Worm (Caenorhabditis elegans) whole organism, mixed stage, embryonic: ENCODE measurements around the gene lir-2.

ENCODE experiments used
- M03D4.4 ChIP-seq: sonication (generic microtip); optimal IDR thresholded peaks from 2 replicates; lab custom pipeline; 2017; ENCODE audit warnings: mild to moderate bottlenecking, missing genetic modification characterization, missing compliant biosample characterization
- bed-3 ChIP-seq: fragments of 200-800 bp; sonication (Bioruptor generic); optimal IDR thresholded peaks from 3 replicates; lab custom pipeline; 2018; ENCODE audit warnings: mild to moderate bottlenecking, missing genetic modification characterization, moderate library complexity, missing compliant biosample characterization
- blmp-1 ChIP-seq: fragments of 150-350 bp; optimal IDR thresholded peaks from 2 replicates; lab custom pipeline; 2014; ENCODE audit warnings: missing biosample characterization, missing genetic modification characterization
- ceh-39 ChIP-seq: fragments of 150-350 bp; optimal IDR thresholded peaks from 2 replicates; lab custom pipeline; 2014; ENCODE audit warnings: missing biosample characterization, missing genetic modification characterization
- ceh-43 ChIP-seq: fragments of 200-800 bp; sonication (Bioruptor generic); optimal IDR thresholded peaks from 2 replicates; lab custom pipeline; 2018; ENCODE audit warnings: mild to moderate bottlenecking, missing genetic modification characterization, moderate library complexity, missing compliant biosample characterization
- ceh-83 ChIP-seq: fragments of 200-800 bp; sonication (Bioruptor generic); optimal IDR thresholded peaks from 2 replicates; lab custom pipeline; 2018; ENCODE audit warnings: mild to moderate bottlenecking, missing genetic modification characterization, missing compliant biosample characterization
- ces-1 ChIP-seq: fragments of 150-350 bp; optimal IDR thresholded peaks from 2 replicates; lab custom pipeline; 2014; ENCODE audit warnings: missing biosample characterization, missing genetic modification reagents, missing genetic modification characterization
- cnd-1 ChIP-seq: fragments of 200-800 bp; sonication (Bioruptor generic); optimal IDR thresholded peaks from 2 replicates; lab custom pipeline; 2018; ENCODE audit warnings: mild to moderate bottlenecking, missing genetic modification characterization, missing compliant biosample characterization
- drap-1 ChIP-seq: fragments of 200-800 bp; sonication (Bioruptor generic); optimal IDR thresholded peaks from 3 replicates; lab custom pipeline; 2018; ENCODE audit warnings: mild to moderate bottlenecking, missing genetic modification characterization, missing compliant biosample characterization
- elt-3 ChIP-seq: fragments of 150-350 bp; optimal IDR thresholded peaks from 2 replicates; lab custom pipeline; 2014; ENCODE audit warnings: missing biosample characterization, missing genetic modification characterization
- flh-1 ChIP-seq: fragments of 200-800 bp; sonication (Bioruptor generic); optimal IDR thresholded peaks from 2 replicates; lab custom pipeline; 2018; ENCODE audit warnings: mild to moderate bottlenecking, missing genetic modification characterization, moderate library complexity, missing compliant biosample characterization
- ham-2 ChIP-seq: fragments of 200-800 bp; sonication (Bioruptor generic); optimal IDR thresholded peaks from 2 replicates; lab custom pipeline; 2018; ENCODE audit warnings: mild to moderate bottlenecking, missing genetic modification characterization, missing compliant biosample characterization
- hlh-1 ChIP-seq: fragments of 150-350 bp; optimal IDR thresholded peaks from 2 replicates; lab custom pipeline; 2014; ENCODE audit warnings: missing biosample characterization, missing genetic modification reagents, missing genetic modification characterization
- lin-13 ChIP-seq: fragments of 150-350 bp; optimal IDR thresholded peaks from 2 replicates; lab custom pipeline; 2014; ENCODE audit warnings: missing biosample characterization, missing genetic modification characterization
- lin-32 ChIP-seq: fragments of 200-800 bp; sonication (Bioruptor generic); optimal IDR thresholded peaks from 2 replicates; lab custom pipeline; 2018; ENCODE audit warnings: mild to moderate bottlenecking, missing genetic modification characterization, missing compliant biosample characterization
- lsy-2 ChIP-seq: fragments of 150-350 bp; optimal IDR thresholded peaks from 2 replicates; lab custom pipeline; 2014; ENCODE audit warnings: missing biosample characterization, missing genetic modification characterization
- mab-5 ChIP-seq: fragments of 150-350 bp; optimal IDR thresholded peaks from 2 replicates; lab custom pipeline; 2014; ENCODE audit warnings: missing biosample characterization, missing genetic modification characterization
- mep-1 ChIP-seq: fragments of 150-350 bp; optimal IDR thresholded peaks from 2 replicates; lab custom pipeline; 2017; ENCODE audit warnings: missing biosample characterization, missing genetic modification reagents, missing genetic modification characterization, inconsistent platforms
- mls-2 ChIP-seq: sonication (generic microtip); optimal IDR thresholded peaks from 2 replicates; lab custom pipeline; 2016; ENCODE audit warnings: mild to moderate bottlenecking, missing genetic modification characterization, moderate library complexity, missing compliant biosample characterization
- nhr-12 ChIP-seq: fragments of 150-350 bp; optimal IDR thresholded peaks from 2 replicates; lab custom pipeline; 2014; ENCODE audit warnings: missing biosample characterization, missing genetic modification characterization
- nhr-2 ChIP-seq: fragments of 150-350 bp; optimal IDR thresholded peaks from 2 replicates; lab custom pipeline; 2014; ENCODE audit warnings: missing biosample characterization, missing genetic modification characterization
- nhr-237 ChIP-seq: fragments of 150-350 bp; optimal IDR thresholded peaks from 2 replicates; lab custom pipeline; 2014; ENCODE audit warnings: missing biosample characterization, missing genetic modification characterization
- nhr-28 ChIP-seq: fragments of 150-350 bp; optimal IDR thresholded peaks from 2 replicates; lab custom pipeline; 2014; ENCODE audit warnings: missing biosample characterization, missing genetic modification characterization
- nhr-76 ChIP-seq: sonication (generic microtip); optimal IDR thresholded peaks from 2 replicates; lab custom pipeline; 2017; ENCODE audit warnings: missing biosample characterization, missing genetic modification characterization
- snpc-4 ChIP-seq: fragments of 150-350 bp; optimal IDR thresholded peaks from 2 replicates; lab custom pipeline; 2014; ENCODE audit warnings: missing biosample characterization, missing genetic modification characterization
- sptf-1 ChIP-seq: sonication (generic microtip); optimal IDR thresholded peaks from 2 replicates; lab custom pipeline; 2017; ENCODE audit warnings: mild to moderate bottlenecking, missing genetic modification characterization, moderate library complexity, missing compliant biosample characterization
- tbx-8 ChIP-seq: fragments of 200-800 bp; sonication (Bioruptor generic); optimal IDR thresholded peaks from 2 replicates; lab custom pipeline; 2018; ENCODE audit warnings: mild to moderate bottlenecking, missing genetic modification characterization, moderate library complexity, missing compliant biosample characterization
- unc-120 ChIP-seq: sonication (generic microtip); optimal IDR thresholded peaks from 2 replicates; lab custom pipeline; 2017; ENCODE audit warnings: missing genetic modification characterization, missing compliant biosample characterization; ENCODE audit not compliant: poor library complexity, severe bottlenecking
- unc-39 ChIP-seq: fragments of 150-350 bp; optimal IDR thresholded peaks from 2 replicates; lab custom pipeline; 2014; ENCODE audit warnings: missing biosample characterization, missing genetic modification characterization
- unc-62 ChIP-seq: fragments of 150-350 bp; optimal IDR thresholded peaks from 2 replicates; lab custom pipeline; 2014; ENCODE audit warnings: missing biosample characterization, missing genetic modification reagents, missing genetic modification characterization
- zip-8 ChIP-seq: fragments of 150-350 bp; optimal IDR thresholded peaks from 2 replicates; lab custom pipeline; 2014; ENCODE audit warnings: missing biosample characterization, missing genetic modification characterization
- ztf-11 ChIP-seq: fragments of 150-350 bp; optimal IDR thresholded peaks from 2 replicates; lab custom pipeline; 2014; ENCODE audit warnings: missing biosample characterization, missing genetic modification characterization

Gene lir-2

DNA sequence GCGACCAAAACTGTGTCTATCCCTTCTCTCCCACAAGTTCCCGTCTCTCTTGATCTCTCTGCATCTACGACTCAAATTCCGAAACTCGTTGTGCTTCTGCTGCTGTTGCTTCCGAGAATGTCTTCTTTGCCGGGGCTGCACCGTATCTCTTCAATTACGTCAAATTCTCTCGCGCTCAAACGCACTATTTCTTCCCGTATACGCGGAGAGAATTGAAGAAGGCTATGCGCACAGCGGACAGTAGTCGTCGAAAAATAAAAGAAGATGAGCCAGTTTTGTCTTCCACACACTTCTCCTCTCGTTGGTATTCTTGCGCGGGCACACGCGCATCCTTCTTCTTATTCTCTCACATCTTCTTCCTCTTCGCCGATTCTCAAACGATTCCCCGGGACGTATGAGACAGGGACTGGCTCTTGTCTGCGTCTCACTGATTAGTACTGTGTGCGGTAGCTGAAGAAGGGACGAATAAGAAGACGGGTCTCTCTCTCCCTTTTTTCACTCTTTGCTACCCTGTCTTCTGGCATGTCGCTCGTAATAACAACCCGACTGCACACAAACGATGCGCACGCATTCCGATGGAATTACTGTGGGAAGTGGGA is 9.3 kb downstream of the lir-2 start:
- peak; percentile 49 for TF ChIP-seq mls-2 (tag; lab: Kevin White, UChicago)
- peak; percentile 0 for TF ChIP-seq drap-1 (GFP tag; lab: Kevin White, UChicago)
- TF ChIP-seq ces-1 (GFP tag; lab: Kevin White, UChicago) = peak; percentile 66
- peak; percentile 97 for TF ChIP-seq ham-2 (GFP tag; lab: Kevin White, UChicago)
- no peak for TF ChIP-seq lsy-2 (tag; lab: Kevin White, UChicago)
- TF ChIP-seq blmp-1 = peak; percentile 48
- no peak for TF ChIP-seq snpc-4 (tag; lab: Kevin White, UChicago)
- TF ChIP-seq cnd-1 (tag; lab: Kevin White, UChicago) = peak; percentile 32
- peak; percentile 48 for TF ChIP-seq sptf-1

DNA sequence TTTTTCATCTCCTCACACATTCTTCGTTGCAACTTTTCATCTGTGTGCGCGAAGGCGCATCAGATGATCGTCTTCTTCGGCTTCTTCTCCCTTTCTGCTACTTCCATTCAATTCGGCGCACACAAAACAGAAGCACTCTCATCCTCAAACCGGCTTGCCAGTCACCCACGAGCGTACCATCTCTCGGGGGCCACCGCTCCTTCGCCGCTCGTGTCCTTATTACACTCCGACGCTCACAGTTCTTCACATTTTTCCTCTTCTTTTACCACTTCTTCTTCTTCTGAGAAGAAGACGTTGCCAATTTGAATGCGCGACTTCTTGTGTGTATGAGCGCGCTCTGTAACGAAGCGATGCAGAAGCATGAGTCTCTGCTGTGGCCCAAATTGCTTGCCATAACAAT is 11.4 kb downstream of the lir-2 start:
- TF ChIP-seq ham-2 (GFP tag; lab: Kevin White, UChicago) = peak; percentile 69
- no peak for TF ChIP-seq cnd-1 (tag; lab: Kevin White, UChicago)

- TF ChIP-seq ceh-43 (GFP tag; lab: Kevin White, UChicago) = no peak
- TF ChIP-seq bed-3 (GFP tag; lab: Kevin White, UChicago) = peak; percentile 1
Observed at ce11 chrII:7679499-7680012, 12.5 kb downstream of the lir-2 start.

ce11 chrII:7681898-7682297 is 14.8 kb downstream of the lir-2 start, which contains the start of gene lin-26:
TSS of gene lin-26 (plus strand) at chrII:7682198.
- TF ChIP-seq M03D4.4 (tag; lab: Kevin White, UChicago) (no peak), unc-120 (no peak), nhr-28 (tag; lab: Kevin White, UChicago) (no peak), hlh-1 (tag; lab: Kevin White, UChicago) (no peak), nhr-237 (tag; lab: Kevin White, UChicago) (no peak), snpc-4 (tag; lab: Kevin White, UChicago) (no peak), lsy-2 (tag; lab: Kevin White, UChicago) (no peak), ceh-39 (tag; lab: Kevin White, UChicago) (no peak), cnd-1 (tag; lab: Kevin White, UChicago) (no peak)

- no peak for TF ChIP-seq lin-32
- no peak for TF ChIP-seq nhr-2
- TF ChIP-seq nhr-76 (tag; lab: Kevin White, UChicago) = no peak
- TF ChIP-seq tbx-8 (GFP tag; lab: Kevin White, UChicago) = no peak
- TF ChIP-seq ceh-83 (GFP tag; lab: Kevin White, UChicago) = no peak
- TF ChIP-seq sptf-1 = no peak
- TF ChIP-seq ces-1 (GFP tag; lab: Kevin White, UChicago) = no peak
- no peak for TF ChIP-seq nhr-28 (tag; lab: Kevin White, UChicago)
Observed at ce11 chrII:7682488-7682887, 15.4 kb downstream of the lir-2 start.

ce11 chrII:7684589-7684988 is 17.5 kb downstream of the lir-2 start, which contains the start of gene F18A1.1:
TSS of gene F18A1.1 (plus strand) at chrII:7684889.
- no peak for TF ChIP-seq mab-5 (tag; lab: Kevin White, UChicago)
- no peak for TF ChIP-seq lin-32
- TF ChIP-seq lsy-2 (tag; lab: Kevin White, UChicago) = no peak
- TF ChIP-seq ceh-39 (tag; lab: Kevin White, UChicago) = no peak
- TF ChIP-seq drap-1 (GFP tag; lab: Kevin White, UChicago) = no peak
- no peak for TF ChIP-seq zip-8
- no peak for TF ChIP-seq bed-3 (GFP tag; lab: Kevin White, UChicago)
- no peak for TF ChIP-seq ztf-11 (tag; lab: Kevin White, UChicago)
- no peak for TF ChIP-seq sptf-1
- no peak for TF ChIP-seq ceh-83 (GFP tag; lab: Kevin White, UChicago)

DNA sequence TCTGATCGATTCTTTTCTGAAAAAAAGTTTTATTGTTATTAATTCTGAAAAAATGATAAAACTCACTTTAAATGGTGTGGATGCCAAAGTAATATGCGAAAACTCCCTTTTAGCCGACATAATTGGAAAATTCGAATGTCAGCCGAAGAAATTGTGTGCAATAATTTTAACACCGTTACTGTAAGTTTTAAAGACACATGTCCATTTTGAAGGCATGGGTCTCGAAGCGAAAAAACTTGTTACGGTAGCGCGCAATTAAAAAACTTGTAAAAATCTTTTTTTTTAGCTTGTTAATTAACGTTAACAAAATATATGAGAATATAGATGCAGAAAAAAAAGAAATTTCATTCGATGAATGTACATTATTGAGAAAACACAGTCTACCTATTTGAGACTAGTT is 23.3 kb downstream of the lir-2 start, which contains the start of gene pid-1:
TSS of gene pid-1 (minus strand) at position 173 of the 400 bp plus-strand sequence.
- TF ChIP-seq mep-1 (no peak), lin-32 (no peak), hlh-1 (tag; lab: Kevin White, UChicago) (no peak), nhr-2 (no peak), snpc-4 (tag; lab: Kevin White, UChicago) (no peak), nhr-76 (tag; lab: Kevin White, UChicago) (no peak), nhr-28 (tag; lab: Kevin White, UChicago) (no peak), nhr-12 (no peak), elt-3 (no peak), ceh-39 (tag; lab: Kevin White, UChicago) (no peak), mls-2 (tag; lab: Kevin White, UChicago) (no peak), flh-1 (GFP tag; lab: Kevin White, UChicago) (no peak), unc-120 (no peak), unc-39 (no peak), lin-13 (tag; lab: Kevin White, UChicago) (no peak), zip-8 (no peak), unc-62 (no peak), drap-1 (GFP tag; lab: Kevin White, UChicago) (no peak), ces-1 (GFP tag; lab: Kevin White, UChicago) (no peak), nhr-237 (tag; lab: Kevin White, UChicago) (no peak)
- TF ChIP-seq, all 35 proteins: peak for 0
